Fruit fly (Drosophila melanogaster) whole organism, pupa: ENCODE data around the gene eIF3g1.

Experiments used
- CG9948 ChIP-seq: fragments of 200-800 bp; sonication (Bioruptor generic); optimal IDR thresholded peaks from 2 replicates; lab custom pipeline; 2018; ENCODE audit warnings: missing biosample characterization, mild to moderate bottlenecking, missing genetic modification characterization, moderate library complexity
- Ets98B ChIP-seq: fragments of 200-800 bp; sonication (Bioruptor generic); IDR thresholded peaks from 2 replicates; pipeline ENCODE4 v1.3.6; 2022; ENCODE audit warnings: missing biosample characterization, missing genetic modification characterization
- rn ChIP-seq: fragments of 200-800 bp; sonication (Bioruptor generic); IDR thresholded peaks from 2 replicates; pipeline ENCODE4 v1.3.6; 2022; ENCODE audit warnings: missing biosample characterization, missing genetic modification characterization

- TF ChIP-seq rn (GFP tag; lab: Robert Waterston, UW) (0 out of 2 replicates have a peak, but pooled peaks have one; percentile 32), CG9948 (tag; lab: Kevin White, UChicago) (peak; percentile 57), Ets98B (GFP tag; lab: Robert Waterston, UW) (peak; percentile 90)
Measured at dm6 chrX:2619651-2620050, 9.5 kb upstream of the eIF3g1 start, which contains the start of the genes Tsp3A and Seipin.
